Fruit fly (Drosophila melanogaster): ENCODE measurements around the gene milt.

The milt gene

DNA sequence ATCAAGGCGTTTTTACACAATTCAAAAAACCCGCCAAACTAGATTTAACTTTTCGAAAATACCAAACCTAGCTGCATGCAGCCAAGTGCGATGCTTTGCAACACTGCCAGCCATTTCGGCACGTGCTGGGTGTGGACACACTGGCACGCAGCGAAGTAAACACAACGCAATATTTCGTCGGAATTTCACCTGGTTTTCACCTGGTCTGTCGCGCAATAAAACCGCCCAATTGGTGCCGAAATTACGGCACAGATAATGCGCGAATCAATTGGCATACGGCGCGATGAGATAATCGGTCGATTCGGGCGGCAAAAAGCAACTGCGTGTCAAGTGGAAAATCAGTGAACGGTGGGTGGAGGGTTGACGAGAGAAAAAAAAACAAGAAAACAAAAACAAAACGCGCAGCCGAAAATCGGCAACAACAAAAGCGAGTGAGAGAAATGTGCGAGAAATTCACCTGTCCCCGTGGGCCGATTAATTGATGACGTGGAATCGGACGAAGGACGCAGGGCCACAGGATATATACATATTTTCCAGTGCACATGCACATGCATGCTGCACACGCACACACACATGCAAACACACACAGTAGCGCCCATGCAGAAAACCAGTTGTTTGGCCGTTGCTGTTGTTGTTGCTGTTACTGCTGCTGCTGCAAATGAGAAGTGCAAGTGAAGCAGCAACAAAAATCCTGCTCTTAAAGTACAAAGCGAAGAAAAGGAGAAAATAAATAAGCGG is 18.7 kb downstream of the milt start, which contains the start of gene Mnn1 (continued):
- peak; percentile 53; the same call in 2 of the 3 replicates for TF ChIP-seq CG6791 (GFP tag; IDR thresholded peaks at IDR 0.05; ENCODE audit: partially characterized antibody)
- peak; percentile 33 for TF ChIP-seq zen (tag; optimal IDR thresholded peaks at IDR 0.05)
- peak; percentile 32 for TF ChIP-seq CG3281 (GFP tag; optimal IDR thresholded peaks at IDR 0.05)
- peak; percentile 73 for TF ChIP-seq nmo (GFP tag; optimal IDR thresholded peaks at IDR 0.05)
- TF ChIP-seq CG13287 (GFP tag; IDR thresholded peaks at IDR 0.05; ENCODE audit: partially characterized antibody): peak; percentile 66
- peak; percentile 75 for TF ChIP-seq CG42726 (GFP tag; IDR thresholded peaks at IDR 0.05; ENCODE audit: partially characterized antibody)
- no peak for TF ChIP-seq zen2 (GFP tag; IDR thresholded peaks at IDR 0.05; ENCODE audit: partially characterized antibody)
- no peak for TF ChIP-seq nerfin-2 (GFP tag; IDR thresholded peaks at IDR 0.05; ENCODE audit: partially characterized antibody)
- TF ChIP-seq bbx (GFP tag; IDR thresholded peaks at IDR 0.05; ENCODE audit: partially characterized antibody): peak; percentile 52; the same call in 1 of the 2 replicates
- no peak for TF ChIP-seq trh (GFP tag; optimal IDR thresholded peaks at IDR 0.05)
- TF ChIP-seq gfzf (GFP tag; optimal IDR thresholded peaks at IDR 0.05): peak; percentile 84
- 0 out of 2 replicates have a peak, but pooled peaks have one; percentile 29 for TF ChIP-seq CG14014 (GFP tag; IDR thresholded peaks at IDR 0.05)
- no peak for TF ChIP-seq z (GFP tag; IDR thresholded peaks at IDR 0.05)
- no peak for TF ChIP-seq lov (optimal IDR thresholded peaks at IDR 0.05)
- 0 out of 3 replicates have a peak, but pooled peaks have one; percentile 31 for TF ChIP-seq lov (GFP tag; IDR thresholded peaks at IDR 0.05)
- TF ChIP-seq cg (GFP tag; optimal IDR thresholded peaks at IDR 0.05): peak; percentile 77
- TF ChIP-seq Opbp (GFP tag; IDR thresholded peaks at IDR 0.05; ENCODE audit: partially characterized antibody): peak; percentile 57
- TF ChIP-seq prd (optimal IDR thresholded peaks at IDR 0.05): no peak
- peak; percentile 8; the same call in 1 of the 3 replicates for TF ChIP-seq prd (GFP tag; IDR thresholded peaks at IDR 0.05)
- TF ChIP-seq maf-S (GFP tag; optimal IDR thresholded peaks at IDR 0.05): peak; percentile 14
- TF ChIP-seq ac (GFP tag; optimal IDR thresholded peaks at IDR 0.05): peak; percentile 34
- peak; percentile 19 for TF ChIP-seq pum (GFP tag; optimal IDR thresholded peaks at IDR 0.05)
- TF ChIP-seq btn (GFP tag; optimal IDR thresholded peaks at IDR 0.05): peak; percentile 6
- peak; percentile 98 for TF ChIP-seq HLHmδ (GFP tag; optimal IDR thresholded peaks at IDR 0.05)
- TF ChIP-seq dmrt11E (tag; optimal IDR thresholded peaks at IDR 0.05): peak; percentile 3
- peak; percentile 39 for TF ChIP-seq Fer3 (tag; optimal IDR thresholded peaks at IDR 0.05)
- TF ChIP-seq Rfx (GFP tag; IDR thresholded peaks at IDR 0.05): peak; percentile 72
- peak; percentile 26; the same call in 1 of the 3 replicates for TF ChIP-seq CG2199 (GFP tag; IDR thresholded peaks at IDR 0.05)
- TF ChIP-seq Hey (tag; optimal IDR thresholded peaks at IDR 0.05): peak; percentile 84
- peak; percentile 34 for TF ChIP-seq CG9609 (GFP tag; optimal IDR thresholded peaks at IDR 0.05)
- peak; percentile 51 for TF ChIP-seq Scr (GFP tag; IDR thresholded peaks at IDR 0.05; ENCODE audit: partially characterized antibody)
- TF ChIP-seq pho (GFP tag; optimal IDR thresholded peaks at IDR 0.05): peak; percentile 24
- TF ChIP-seq MESR4 (GFP tag; optimal IDR thresholded peaks at IDR 0.05): peak; percentile 84
- TF ChIP-seq HmgZ (tag; optimal IDR thresholded peaks at IDR 0.05): peak; percentile 89
- no peak for TF ChIP-seq Usf (GFP tag; optimal IDR thresholded peaks at IDR 0.05)
- TF ChIP-seq CG13424 (tag; optimal IDR thresholded peaks at IDR 0.05): peak; percentile 24
- peak; percentile 84 for TF ChIP-seq p53 (GFP tag; optimal IDR thresholded peaks at IDR 0.05)
- TF ChIP-seq eve (GFP tag; optimal IDR thresholded peaks at IDR 0.05): no peak
- peak; percentile 71 for TF ChIP-seq CG12659 (GFP tag; optimal IDR thresholded peaks at IDR 0.05)
- peak; percentile 1 for TF ChIP-seq CTCF (GFP tag; optimal IDR thresholded peaks at IDR 0.05)
- peak; percentile 47; the same call in 1 of the 2 replicates for TF ChIP-seq MBD-R2 (GFP tag; IDR thresholded peaks at IDR 0.05)
- TF ChIP-seq Hand (GFP tag; optimal IDR thresholded peaks at IDR 0.05): no peak
- peak; percentile 56; the same call in 1 of the 2 replicates for TF ChIP-seq CG32772 (GFP tag; IDR thresholded peaks at IDR 0.05)
- no peak for TF ChIP-seq CG9727 (GFP tag; optimal IDR thresholded peaks at IDR 0.05)
- peak; percentile 95 for TF ChIP-seq cwo (GFP tag; optimal IDR thresholded peaks at IDR 0.05)
- TF ChIP-seq CG11398 (GFP tag; optimal IDR thresholded peaks at IDR 0.05): peak; percentile 53
- peak; percentile 66 for TF ChIP-seq CG33213 (GFP tag; optimal IDR thresholded peaks at IDR 0.05)
- no peak for TF ChIP-seq CG31224 (GFP tag; IDR thresholded peaks at IDR 0.05)
- TF ChIP-seq Fer1 (GFP tag; optimal IDR thresholded peaks at IDR 0.05): peak; percentile 67
